Worm (Caenorhabditis elegans): ENCODE measurements around the gene C49F5.3.

C49F5.3 gene

ce11 chrX:11937343-11937935 lies 46.0 kb downstream of the C49F5.3 start (continued):
- TF ChIP-seq lsy-2 (tag; optimal IDR thresholded peaks at IDR 0.05) (peak; percentile 88), unc-39 (tag; optimal IDR thresholded peaks at IDR 0.05) (peak; percentile 80), elt-1 (tag; optimal IDR thresholded peaks at IDR 0.05; ENCODE audit: borderline replicate concordance, insufficient read depth) (no peak)

ce11 chrX:11934933-11935332 lies 48.5 kb downstream of the C49F5.3 start:
- TF ChIP-seq mep-1 (tag; optimal IDR thresholded peaks at IDR 0.05) (peak; percentile 16), ceh-43 (GFP tag; optimal IDR thresholded peaks at IDR 0.05) (peak; percentile 41), unc-39 (tag; optimal IDR thresholded peaks at IDR 0.05) (no peak), M03D4.4 (tag; optimal IDR thresholded peaks at IDR 0.05) (peak; percentile 80), flh-1 (GFP tag; optimal IDR thresholded peaks at IDR 0.05) (no peak), blmp-1 (tag; optimal IDR thresholded peaks at IDR 0.05) (no peak), nhr-28 (tag; optimal IDR thresholded peaks at IDR 0.05) (no peak), hlh-1 (tag; optimal IDR thresholded peaks at IDR 0.05) (no peak), zip-8 (tag; optimal IDR thresholded peaks at IDR 0.05) (no peak), pha-4 (tag; optimal IDR thresholded peaks at IDR 0.05) (peak; percentile 41), ceh-39 (tag; optimal IDR thresholded peaks at IDR 0.05) (no peak), unc-120 (tag; optimal IDR thresholded peaks at IDR 0.05; ENCODE audit: poor library complexity, severe bottlenecking) (peak; percentile 75), drap-1 (GFP tag; optimal IDR thresholded peaks at IDR 0.05) (peak; percentile 85), nhr-2 (tag; optimal IDR thresholded peaks at IDR 0.05) (no peak), sem-2 (GFP tag; optimal IDR thresholded peaks at IDR 0.05) (peak; percentile 70), lin-13 (tag; optimal IDR thresholded peaks at IDR 0.05) (no peak), bed-3 (GFP tag; optimal IDR thresholded peaks at IDR 0.05) (peak; percentile 65), lsy-2 (tag; optimal IDR thresholded peaks at IDR 0.05) (no peak), lin-32 (GFP tag; optimal IDR thresholded peaks at IDR 0.05) (peak; percentile 41), cnd-1 (tag; optimal IDR thresholded peaks at IDR 0.05) (peak; percentile 85), elt-1 (tag; optimal IDR thresholded peaks at IDR 0.05; ENCODE audit: borderline replicate concordance, insufficient read depth) (no peak), ham-2 (GFP tag; optimal IDR thresholded peaks at IDR 0.05) (peak; percentile 62), sptf-1 (tag; optimal IDR thresholded peaks at IDR 0.05) (peak; percentile 87), ces-1 (GFP tag; optimal IDR thresholded peaks at IDR 0.05) (peak; percentile 42), nhr-76 (tag; optimal IDR thresholded peaks at IDR 0.05) (no peak), mab-5 (tag; optimal IDR thresholded peaks at IDR 0.05) (no peak), ztf-11 (tag; optimal IDR thresholded peaks at IDR 0.05) (no peak), snpc-4 (tag; optimal IDR thresholded peaks at IDR 0.05) (no peak), mls-2 (tag; optimal IDR thresholded peaks at IDR 0.05) (peak; percentile 73), ceh-83 (GFP tag; optimal IDR thresholded peaks at IDR 0.05) (peak; percentile 69), tbx-8 (GFP tag; optimal IDR thresholded peaks at IDR 0.05) (peak; percentile 28), nhr-12 (tag; optimal IDR thresholded peaks at IDR 0.05) (no peak), unc-62 (GFP tag; optimal IDR thresholded peaks at IDR 0.05) (no peak), elt-3 (tag; optimal IDR thresholded peaks at IDR 0.05) (no peak), nhr-237 (tag; optimal IDR thresholded peaks at IDR 0.05) (no peak)

ce11 chrX:11933547-11933946 lies 49.9 kb downstream of the C49F5.3 start:
- TF ChIP-seq sem-2 (GFP tag; optimal IDR thresholded peaks at IDR 0.05): no peak

All from whole organism, mixed stage, embryonic.